Worm (Caenorhabditis elegans) whole organism, L4 larva: ENCODE results near the gene col-14.
A peak's percentile ranks its signal among the peaks of the same experiment; 100 is the strongest.

Experiments
- F10B5.3 ChIP-seq: sonication (generic microtip); optimal IDR thresholded peaks from 2 replicates; lab custom pipeline; 2016; ENCODE audit warnings: mild to moderate bottlenecking, missing genetic modification characterization, missing compliant biosample characterization
- F37D6.2 ChIP-seq: sonication (generic microtip); optimal IDR thresholded peaks from 2 replicates; lab custom pipeline; 2016; ENCODE audit warnings: mild to moderate bottlenecking, missing genetic modification characterization, missing compliant biosample characterization
- F44E2.7 ChIP-seq: fragments of 200-800 bp; sonication (Bioruptor generic); IDR thresholded peaks from 2 replicates; pipeline ENCODE4 v2.1.2; 2022; ENCODE audit warnings: missing genetic modification characterization, missing compliant biosample characterization
- F49E8.2 ChIP-seq: sonication (generic microtip); optimal IDR thresholded peaks from 2 replicates; lab custom pipeline; 2016; ENCODE audit warnings: missing compliant biosample characterization, mild to moderate bottlenecking, missing genetic modification characterization, borderline replicate concordance
- T26A8.4 ChIP-seq: fragments of 200-800 bp; sonication (Bioruptor generic); IDR thresholded peaks from 2 replicates; pipeline ENCODE4 v1.3.6; 2022; ENCODE audit warnings: missing genetic modification characterization, missing compliant biosample characterization
- Y5F2A.4 ChIP-seq: fragments of 200-800 bp; sonication (Bioruptor generic); optimal IDR thresholded peaks from 2 replicates; lab custom pipeline; 2018; ENCODE audit warnings: mild to moderate bottlenecking, missing genetic modification characterization, missing compliant biosample characterization
- ZK337.2 ChIP-seq: fragments of 200-800 bp; sonication (Bioruptor generic); IDR thresholded peaks from 2 replicates; pipeline ENCODE4 v1.3.6; 2022; ENCODE audit warnings: missing genetic modification reagents, missing genetic modification characterization, missing compliant biosample characterization
- arid-1 ChIP-seq: fragments of 200-800 bp; sonication (Bioruptor generic); conservative IDR thresholded peaks from 2 replicates; pipeline ENCODE4 v1.3.6; 2022; ENCODE audit warnings: missing genetic modification reagents, missing genetic modification characterization, missing compliant biosample characterization
- ceh-20 ChIP-seq: fragments of 200-800 bp; sonication (Bioruptor generic); IDR thresholded peaks from 2 replicates; pipeline ENCODE4 v1.3.6; 2022; ENCODE audit warnings: missing genetic modification reagents, missing genetic modification characterization, missing compliant biosample characterization
- ceh-44 ChIP-seq: fragments of 200-800 bp; sonication (Bioruptor generic); IDR thresholded peaks from 2 replicates; pipeline ENCODE4 v1.3.6; 2022; ENCODE audit warnings: missing genetic modification reagents, missing genetic modification characterization, missing compliant biosample characterization
- cey-2 ChIP-seq: sonication (generic microtip); optimal IDR thresholded peaks from 3 replicates; lab custom pipeline; 2017; ENCODE audit warnings: missing genetic modification characterization, mild to moderate bottlenecking, missing compliant biosample characterization, antibody characterized with exemption, borderline replicate concordance; ENCODE audit not compliant: insufficient read depth
- ctbp-1 ChIP-seq: fragments of 200-800 bp; sonication (Bioruptor generic); IDR thresholded peaks from 2 replicates; pipeline ENCODE4 v1.3.6; 2022; ENCODE audit warnings: missing genetic modification reagents, missing genetic modification characterization, missing compliant biosample characterization
- daf-16 ChIP-seq, 3 experiments: sonication (generic microtip); optimal IDR thresholded peaks; 2 replicates each; lab custom pipeline; 2016 to 2017; ENCODE audit warnings: missing genetic modification characterization in 3 of 3, missing genetic modification reagents in 3 of 3, mild to moderate bottlenecking in 2 of 3, missing compliant biosample characterization in 2 of 3, missing biosample characterization in 1 of 3, moderate library complexity in 1 of 3
- dmd-8 ChIP-seq: fragments of 200-800 bp; sonication (Bioruptor generic); IDR thresholded peaks from 2 replicates; pipeline ENCODE4 v1.3.6; 2022; ENCODE audit warnings: missing genetic modification characterization, missing compliant biosample characterization
- dpl-1 ChIP-seq: fragments of 150-350 bp; optimal IDR thresholded peaks from 2 replicates; lab custom pipeline; 2014; ENCODE audit warnings: missing biosample characterization, missing genetic modification reagents, missing genetic modification characterization
- dve-1 ChIP-seq: sonication (generic microtip); optimal IDR thresholded peaks from 2 replicates; lab custom pipeline; 2017; ENCODE audit warnings: antibody characterized with exemption, mild to moderate bottlenecking, missing genetic modification characterization, missing compliant biosample characterization; ENCODE audit not compliant: insufficient read depth
- egl-27 ChIP-seq: sonication (generic microtip); optimal IDR thresholded peaks from 3 replicates; lab custom pipeline; 2017; ENCODE audit warnings: missing biosample characterization, missing genetic modification reagents, missing genetic modification characterization
- hif-1 ChIP-seq, 2 experiments: sonication (generic microtip); optimal IDR thresholded peaks; 2 replicates each; lab custom pipeline; 2016 to 2017; ENCODE audit warnings: missing compliant biosample characterization in 2 of 2, missing genetic modification characterization in 2 of 2, missing genetic modification reagents in 2 of 2, missing genotype in 2 of 2, mild to moderate bottlenecking in 1 of 2
- jun-1 ChIP-seq: fragments of 150-350 bp; optimal IDR thresholded peaks from 2 replicates; lab custom pipeline; 2014; ENCODE audit warnings: missing biosample characterization, missing genetic modification reagents, missing genetic modification characterization
- lin-1 ChIP-seq: fragments of 200-800 bp; sonication (Bioruptor generic); IDR thresholded peaks from 2 replicates; pipeline ENCODE4 v1.3.6; 2022; ENCODE audit warnings: missing genetic modification reagents, missing genetic modification characterization, missing compliant biosample characterization
- lin-13 ChIP-seq: fragments of 150-350 bp; optimal IDR thresholded peaks from 2 replicates; lab custom pipeline; 2014; ENCODE audit warnings: missing biosample characterization, missing genetic modification reagents, missing genetic modification characterization
- lin-29 ChIP-seq: fragments of 200-800 bp; sonication (Bioruptor generic); IDR thresholded peaks from 2 replicates; pipeline ENCODE4 v1.3.6; 2022; ENCODE audit warnings: missing genetic modification reagents, missing genetic modification characterization, missing compliant biosample characterization
- lin-38 ChIP-seq: fragments of 200-800 bp; sonication (Bioruptor generic); IDR thresholded peaks from 2 replicates; pipeline ENCODE4 v1.3.6; 2022; ENCODE audit warnings: missing genetic modification reagents, missing genetic modification characterization, missing compliant biosample characterization
- madf-5 ChIP-seq, 2 experiments: fragments of 200-800 bp; sonication (Bioruptor generic); IDR thresholded peaks; 2 replicates each; pipeline ENCODE4 v1.3.6; 2022; ENCODE audit warnings: missing compliant biosample characterization in 2 of 2, missing genetic modification characterization in 2 of 2
- madf-9 ChIP-seq: fragments of 200-800 bp; sonication (Bioruptor generic); conservative IDR thresholded peaks from 2 replicates; pipeline ENCODE4 v1.3.6; 2022; ENCODE audit warnings: missing genetic modification reagents, missing genetic modification characterization, missing compliant biosample characterization
- mes-2 ChIP-seq: sonication (generic microtip); optimal IDR thresholded peaks from 2 replicates; lab custom pipeline; 2016; ENCODE audit warnings: missing genotype, mild to moderate bottlenecking, missing genetic modification characterization, missing compliant biosample characterization; ENCODE audit not compliant: poor library complexity, severe bottlenecking
- mxl-3 ChIP-seq: fragments of 200-800 bp; sonication (Bioruptor generic); optimal IDR thresholded peaks from 2 replicates; lab custom pipeline; 2018; ENCODE audit warnings: mild to moderate bottlenecking, missing genetic modification characterization, missing compliant biosample characterization
- nhr-11 ChIP-seq: fragments of 150-350 bp; optimal IDR thresholded peaks from 2 replicates; lab custom pipeline; 2014; ENCODE audit warnings: missing biosample characterization, missing genetic modification characterization
- nhr-111 ChIP-seq: fragments of 200-800 bp; sonication (Bioruptor generic); optimal IDR thresholded peaks from 2 replicates; lab custom pipeline; 2018; ENCODE audit warnings: mild to moderate bottlenecking, missing genetic modification characterization, missing compliant biosample characterization
- nhr-25 ChIP-seq: sonication (generic microtip); optimal IDR thresholded peaks from 2 replicates; lab custom pipeline; 2017; ENCODE audit warnings: missing genetic modification characterization, mild to moderate bottlenecking, missing compliant biosample characterization, antibody characterized with exemption, moderate library complexity, borderline replicate concordance; ENCODE audit not compliant: insufficient read depth
- nhr-28 ChIP-seq: fragments of 150-350 bp; optimal IDR thresholded peaks from 2 replicates; lab custom pipeline; 2014; ENCODE audit warnings: missing biosample characterization, missing genetic modification characterization
- nhr-48 ChIP-seq: sonication (generic microtip); optimal IDR thresholded peaks from 2 replicates; lab custom pipeline; 2016; ENCODE audit warnings: mild to moderate bottlenecking, missing genetic modification characterization, missing compliant biosample characterization
- nhr-76 ChIP-seq: fragments of 150-350 bp; optimal IDR thresholded peaks from 2 replicates; lab custom pipeline; 2014; ENCODE audit warnings: missing biosample characterization, missing genetic modification characterization
- nhr-77 ChIP-seq: fragments of 150-350 bp; optimal IDR thresholded peaks from 2 replicates; lab custom pipeline; 2014; ENCODE audit warnings: missing biosample characterization, missing genetic modification characterization
- php-3 ChIP-seq: fragments of 200-800 bp; sonication (Bioruptor generic); IDR thresholded peaks from 2 replicates; pipeline ENCODE4 v1.3.6; 2022; ENCODE audit warnings: missing genetic modification reagents, missing genetic modification characterization, missing compliant biosample characterization
- pqm-1 ChIP-seq: sonication (generic microtip); optimal IDR thresholded peaks from 2 replicates; lab custom pipeline; 2017; ENCODE audit warnings: missing biosample characterization, missing genetic modification characterization
- snpc-4 ChIP-seq: fragments of 150-350 bp; optimal IDR thresholded peaks from 2 replicates; lab custom pipeline; 2014; ENCODE audit warnings: missing biosample characterization, missing genetic modification characterization
- spr-1 ChIP-seq: sonication (generic microtip); optimal IDR thresholded peaks from 2 replicates; lab custom pipeline; 2016; ENCODE audit warnings: mild to moderate bottlenecking, missing genetic modification characterization, missing compliant biosample characterization
- tag-97 ChIP-seq: fragments of 200-800 bp; sonication (Bioruptor generic); IDR thresholded peaks from 2 replicates; pipeline ENCODE4 v1.3.6; 2022; ENCODE audit warnings: missing genetic modification characterization, missing compliant biosample characterization
- tra-1 ChIP-seq: fragments of 200-800 bp; sonication (Bioruptor generic); IDR thresholded peaks from 2 replicates; pipeline ENCODE4 v1.3.6; 2022; ENCODE audit warnings: missing genetic modification reagents, missing genetic modification characterization, missing compliant biosample characterization
- zag-1 ChIP-seq: fragments of 150-350 bp; optimal IDR thresholded peaks from 2 replicates; lab custom pipeline; 2014; ENCODE audit warnings: missing biosample characterization, missing genetic modification characterization
- zfp-3 ChIP-seq: fragments of 200-800 bp; sonication (Bioruptor generic); conservative IDR thresholded peaks from 2 replicates; pipeline ENCODE4 v1.3.6; 2022; ENCODE audit warnings: missing genetic modification reagents, missing genetic modification characterization, missing compliant biosample characterization
- zip-11 ChIP-seq: fragments of 200-800 bp; sonication (Bioruptor generic); IDR thresholded peaks from 2 replicates; pipeline ENCODE4 v1.3.6; 2022; ENCODE audit warnings: missing genetic modification characterization, missing compliant biosample characterization
- zip-2 ChIP-seq: fragments of 150-350 bp; optimal IDR thresholded peaks from 2 replicates; lab custom pipeline; 2014; ENCODE audit warnings: missing biosample characterization, missing genetic modification characterization

Gene col-14

ce11 chrIV:7775725-7776124 is 22.5 kb downstream of the col-14 start, which contains the start of gene swd-2.1:
TSS of gene swd-2.1 (plus strand) at chrIV:7776025.
- TF ChIP-seq mes-2 (tag; lab: Kevin White, UChicago) (no peak), cey-2 (no peak), nhr-25 (tag; lab: Kevin White, UChicago) (no peak), T26A8.4 (no peak), dmd-8 (GFP tag; lab: Robert Waterston, UW) (no peak), nhr-11 (no peak), nhr-111 (no peak), jun-1 (no peak), nhr-48 (tag; lab: Kevin White, UChicago) (no peak), tag-97 (GFP tag; lab: Robert Waterston, UW) (no peak), ceh-20 (GFP tag; lab: Robert Waterston, UW) (no peak), ceh-44 (no peak), hif-1 (tag; optimal IDR thresholded peaks at IDR 0.05; lab: Kevin White, UChicago) (no peak), php-3 (no peak), madf-9 (GFP tag; lab: Robert Waterston, UW) (no peak)

ce11 chrIV:7778865-7779264 is 25.7 kb downstream of the col-14 start, which contains the start of gene rpap-3:
TSS of gene rpap-3 (minus strand) at chrIV:7778965.
- TF ChIP-seq F49E8.2, result no peak
- peak in 1 of 2 experiments; percentile 0 for TF ChIP-seq daf-16 (GFP tag; optimal IDR thresholded peaks at IDR 0.05; lab: Kevin White, UChicago)
- TF ChIP-seq daf-16 (tag; optimal IDR thresholded peaks at IDR 0.05; lab: Kevin White, UChicago), result no peak
- no peak for TF ChIP-seq php-3
- TF ChIP-seq nhr-11, result no peak

ce11 chrIV:7782292-7782691 is 29.1 kb downstream of the col-14 start, which contains the start of gene sec-10:
TSS of gene sec-10 (minus strand) at chrIV:7782499.
- TF ChIP-seq zip-11 (GFP tag; lab: Robert Waterston, UW), result no peak
- 0 out of 2 replicates have a peak, but pooled peaks have one; percentile 33 for TF ChIP-seq arid-1 (GFP tag; lab: Robert Waterston, UW)
- no peak for TF ChIP-seq ZK337.2 (GFP tag; lab: Robert Waterston, UW)
- no peak for TF ChIP-seq F10B5.3
- no peak for TF ChIP-seq mxl-3 (GFP tag; lab: Kevin White, UChicago)
- peak; percentile 43; the same call in 1 of the 2 replicates for TF ChIP-seq lin-38
- no peak for TF ChIP-seq spr-1 (tag; lab: Kevin White, UChicago)
- TF ChIP-seq nhr-28 (tag; lab: Kevin White, UChicago), result peak; percentile 68
- peak; percentile 57 for TF ChIP-seq dve-1 (tag; lab: Kevin White, UChicago)
- TF ChIP-seq php-3, result peak; percentile 63
- no peak for TF ChIP-seq zip-2 (tag; lab: Kevin White, UChicago)
- TF ChIP-seq F37D6.2, result no peak
- TF ChIP-seq lin-1 (GFP tag; lab: Robert Waterston, UW), result no peak
- no peak for TF ChIP-seq nhr-25 (tag; lab: Kevin White, UChicago)
- no peak for TF ChIP-seq F44E2.7 (GFP tag; lab: Robert Waterston, UW)
- TF ChIP-seq pqm-1, result peak; percentile 9
- TF ChIP-seq zfp-3 (GFP tag; lab: Robert Waterston, UW), result peak; percentile 60; the same call in 1 of the 2 replicates
- TF ChIP-seq ctbp-1 (GFP tag; lab: Robert Waterston, UW), result no peak
- TF ChIP-seq T26A8.4, result peak; percentile 64; the same call in 1 of the 2 replicates
- no peak for TF ChIP-seq daf-16 (GFP tag; optimal IDR thresholded peaks at IDR 0.05; lab: Kevin White, UChicago)
- TF ChIP-seq daf-16 (tag; optimal IDR thresholded peaks at IDR 0.05; lab: Kevin White, UChicago), result peak; percentile 42

ce11 chrIV:7783801-7784411 is 30.7 kb downstream of the col-14 start, which contains the start of gene tag-321:
TSS of gene tag-321 (minus strand) at chrIV:7783851.
- no peak for TF ChIP-seq lin-29 (GFP tag; lab: Robert Waterston, UW)
- TF ChIP-seq egl-27 (tag; lab: Kevin White, UChicago), result no peak
- TF ChIP-seq nhr-77 (tag; lab: Kevin White, UChicago), result peak; percentile 32
- no peak for TF ChIP-seq dpl-1 (GFP tag; lab: Kevin White, UChicago)
- TF ChIP-seq nhr-76 (tag; lab: Kevin White, UChicago), result no peak
- no peak for TF ChIP-seq tra-1
- no peak for TF ChIP-seq lin-38
- TF ChIP-seq nhr-28 (tag; lab: Kevin White, UChicago), result peak; percentile 75
- TF ChIP-seq Y5F2A.4 (GFP tag; lab: Kevin White, UChicago), result no peak
- no peak for TF ChIP-seq lin-13 (GFP tag; lab: Kevin White, UChicago)
- TF ChIP-seq nhr-111, result no peak
- no peak for TF ChIP-seq madf-5 (GFP tag; IDR thresholded peaks at IDR 0.05; lab: Robert Waterston, UW)
- TF ChIP-seq mes-2 (tag; lab: Kevin White, UChicago), result peak; percentile 28
- no peak for TF ChIP-seq zag-1 (tag; lab: Kevin White, UChicago)
- TF ChIP-seq zip-11 (GFP tag; lab: Robert Waterston, UW), result no peak
- TF ChIP-seq snpc-4 (tag; lab: Kevin White, UChicago), result no peak
- TF ChIP-seq lin-1 (GFP tag; lab: Robert Waterston, UW), result no peak
